Fruit fly (Drosophila melanogaster): ENCODE results near the gene Cpr72Eb.
A peak's percentile ranks its signal among the peaks of the same experiment; 100 is the strongest.

Cpr72Eb gene

dm6 chr3L:16411566-16411965 is 46.9 kb downstream of the Cpr72Eb start, which contains the start of gene fax (continued):
- TF ChIP-seq CG12104 (GFP tag; optimal IDR thresholded peaks at IDR 0.05) (no peak), CG7357 (GFP tag; IDR thresholded peaks at IDR 0.05) (no peak), zen (tag; optimal IDR thresholded peaks at IDR 0.05) (peak; percentile 36), gem (tag; optimal IDR thresholded peaks at IDR 0.05) (no peak), CG17361 (GFP tag; IDR thresholded peaks at IDR 0.05) (no peak), MBD-R2 (GFP tag; IDR thresholded peaks at IDR 0.05) (peak; percentile 45; the same call in 1 of the 2 replicates), CG9797 (GFP tag; optimal IDR thresholded peaks at IDR 0.05) (peak; percentile 96), sc (optimal IDR thresholded peaks at IDR 0.05) (no peak), sc (GFP tag; optimal IDR thresholded peaks at IDR 0.05) (no peak), CG9817 (tag; optimal IDR thresholded peaks at IDR 0.05) (no peak), CoRest (tag; optimal IDR thresholded peaks at IDR 0.05) (peak; percentile 30), CG1792 (GFP tag; optimal IDR thresholded peaks at IDR 0.05) (no peak), Sox100B (GFP tag; optimal IDR thresholded peaks at IDR 0.05) (no peak), knrl (GFP tag; IDR thresholded peaks at IDR 0.05; ENCODE audit: partially characterized antibody) (no peak), CG8765 (GFP tag; IDR thresholded peaks at IDR 0.05) (peak; percentile 32; the same call in 1 of the 2 replicates), pfk (GFP tag; optimal IDR thresholded peaks at IDR 0.05) (peak; percentile 12), Hr78 (GFP tag; optimal IDR thresholded peaks at IDR 0.05) (no peak), sna (GFP tag; IDR thresholded peaks at IDR 0.05; ENCODE audit: partially characterized antibody) (0 out of 2 replicates have a peak, but pooled peaks have one; percentile 46), slou (GFP tag; optimal IDR thresholded peaks at IDR 0.05) (no peak), Lim3 (GFP tag; IDR thresholded peaks at IDR 0.05) (no peak), Side (GFP tag; optimal IDR thresholded peaks at IDR 0.05) (peak; percentile 11), esg (GFP tag; conservative IDR thresholded peaks at IDR 0.05) (no peak), hth (optimal IDR thresholded peaks at IDR 0.05) (no peak), cwo (GFP tag; optimal IDR thresholded peaks at IDR 0.05) (no peak), Neu2 (GFP tag; optimal IDR thresholded peaks at IDR 0.05; ENCODE audit: borderline replicate concordance) (no peak), E2f2 (GFP tag; IDR thresholded peaks at IDR 0.05) (peak; percentile 79), Camta (GFP tag; optimal IDR thresholded peaks at IDR 0.05) (no peak), CG13296 (GFP tag; optimal IDR thresholded peaks at IDR 0.05) (peak; percentile 48), Dek (tag; optimal IDR thresholded peaks at IDR 0.05) (no peak), sima (GFP tag; optimal IDR thresholded peaks at IDR 0.05) (no peak), da (GFP tag; optimal IDR thresholded peaks at IDR 0.05) (no peak), CG3995 (GFP tag; optimal IDR thresholded peaks at IDR 0.05) (peak; percentile 84), CG4360 (GFP tag; IDR thresholded peaks at IDR 0.05) (peak; percentile 16; the same call in 1 of the 2 replicates), BtbVII (GFP tag; optimal IDR thresholded peaks at IDR 0.05) (no peak), CG17568 (GFP tag; optimal IDR thresholded peaks at IDR 0.05) (no peak), tgo (GFP tag; IDR thresholded peaks at IDR 0.05) (no peak), CG15514 (GFP tag; optimal IDR thresholded peaks at IDR 0.05) (peak; percentile 71), chn (GFP tag; optimal IDR thresholded peaks at IDR 0.05) (peak; percentile 9), CG34422 (GFP tag; IDR thresholded peaks at IDR 0.05) (peak; percentile 66; the same call in 1 of the 3 replicates), CG11504 (tag; optimal IDR thresholded peaks at IDR 0.05) (no peak), Dp (GFP tag; optimal IDR thresholded peaks at IDR 0.05) (peak; percentile 67), Nf-YC (tag; optimal IDR thresholded peaks at IDR 0.05) (peak; percentile 58), CG3838 (GFP tag; optimal IDR thresholded peaks at IDR 0.05) (no peak), peb (GFP tag; IDR thresholded peaks at IDR 0.05) (peak; percentile 32; the same call in 1 of the 2 replicates), HmgD (GFP tag; optimal IDR thresholded peaks at IDR 0.05) (no peak), fd96Cb (tag; optimal IDR thresholded peaks at IDR 0.05) (no peak), CG4424 (GFP tag; optimal IDR thresholded peaks at IDR 0.05) (no peak), caup (GFP tag; optimal IDR thresholded peaks at IDR 0.05; ENCODE audit: severe bottlenecking) (peak; percentile 34), h (optimal IDR thresholded peaks at IDR 0.05) (no peak), CG1603 (tag; optimal IDR thresholded peaks at IDR 0.05) (peak; percentile 66), CHES-1-like (GFP tag; optimal IDR thresholded peaks at IDR 0.05) (no peak), z (GFP tag; IDR thresholded peaks at IDR 0.05) (no peak)
